Worm (Caenorhabditis elegans): Measurements from ENCODE around the gene sri-73.

The sri-73 gene

DNA sequence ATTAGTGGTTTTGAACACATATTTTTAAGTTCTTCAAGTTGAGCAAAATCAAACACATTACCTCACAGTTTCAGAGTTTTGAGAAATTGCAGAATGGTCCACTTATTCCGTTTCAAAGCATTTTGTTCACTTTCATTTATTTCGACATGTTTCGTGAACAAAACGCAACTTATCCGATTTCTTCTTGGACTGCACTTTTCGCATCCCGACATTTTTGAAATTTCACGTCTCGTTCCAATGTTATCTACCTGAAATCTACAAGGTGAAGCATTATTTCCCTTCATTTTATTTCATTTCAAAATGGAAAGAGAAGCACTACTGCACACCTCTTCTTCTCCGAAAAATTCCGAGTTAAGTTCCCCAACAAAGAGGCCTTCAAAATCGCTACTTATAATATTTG, 24.3 kb upstream of the sri-73 start, which contains the start of gene ZK488.6:
Gene ZK488.6 (plus strand): TSS at position 301 of the 400 bp plus-strand sequence.
- TF ChIP-seq lin-26 (GFP tag; IDR thresholded peaks at IDR 0.05) (no peak), ccch-3 (GFP tag; optimal IDR thresholded peaks at IDR 0.05) (no peak), Y95B8A.8 (GFP tag; IDR thresholded peaks at IDR 0.05) (no peak), gei-17 (GFP tag; optimal IDR thresholded peaks at IDR 0.05) (no peak), egl-44 (GFP tag; IDR thresholded peaks at IDR 0.05) (no peak), xnd-1 (tag; optimal IDR thresholded peaks at IDR 0.05) (no peak), egl-18 (GFP tag; IDR thresholded peaks at IDR 0.05) (no peak), rpc-1 (optimal IDR thresholded peaks at IDR 0.05) (no peak), rpc-1 (tag; optimal IDR thresholded peaks at IDR 0.05) (no peak), B0019.2 (GFP tag; conservative IDR thresholded peaks at IDR 0.05) (no peak), dpff-1 (tag; optimal IDR thresholded peaks at IDR 0.05) (no peak), F33H1.4 (GFP tag; IDR thresholded peaks at IDR 0.05) (no peak), mes-4 (tag; optimal IDR thresholded peaks at IDR 0.05) (no peak), madf-3 (GFP tag; IDR thresholded peaks at IDR 0.05) (no peak), F23B12.7 (tag; optimal IDR thresholded peaks at IDR 0.05; ENCODE audit: insufficient read depth) (no peak)

ce11 chrV:587818-588217, 21.9 kb upstream of the sri-73 start, which contains the start of gene K06H6.1:
TSS of gene K06H6.1 (plus strand) at chrV:588118.
- TF ChIP-seq ztf-22 (GFP tag; optimal IDR thresholded peaks at IDR 0.05) (no peak), cebp-1 (GFP tag; IDR thresholded peaks at IDR 0.05) (no peak), cebp-1 (tag; optimal IDR thresholded peaks at IDR 0.05) (no peak), ztf-28 (GFP tag; IDR thresholded peaks at IDR 0.05) (no peak)

DNA sequence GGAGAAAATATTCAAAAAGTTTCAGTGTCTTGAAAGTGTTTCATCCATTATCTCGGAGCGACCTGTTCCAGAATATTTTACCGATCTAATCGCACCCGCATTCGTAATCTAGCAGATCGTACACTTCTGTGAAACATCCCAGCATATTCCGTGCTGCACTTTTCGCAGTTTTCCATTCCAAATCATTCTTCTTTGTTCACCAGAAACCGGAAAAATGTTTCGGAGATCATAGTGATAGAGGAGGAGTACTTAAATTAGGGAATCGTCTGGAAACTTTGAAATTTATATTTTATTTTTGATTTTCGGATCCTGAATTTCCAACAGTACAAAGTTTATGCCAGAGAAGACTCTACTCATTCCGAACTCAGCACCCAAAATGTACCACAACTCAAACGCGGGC, 19.6 kb upstream of the sri-73 start, which contains the start of gene K06H6.2:
Gene K06H6.2 (plus strand): TSS at position 301 of the 400 bp plus-strand sequence.
- no peak for TF ChIP-seq lin-26 (GFP tag; IDR thresholded peaks at IDR 0.05)
- no peak for TF ChIP-seq snpc-3.4 (tag; optimal IDR thresholded peaks at IDR 0.05)
- TF ChIP-seq pha-4 (tag; optimal IDR thresholded peaks at IDR 0.05): no peak
- TF ChIP-seq nhr-90 (tag; optimal IDR thresholded peaks at IDR 0.05): no peak
- no peak for TF ChIP-seq madf-6 (GFP tag; IDR thresholded peaks at IDR 0.05)
- no peak for TF ChIP-seq unc-130 (GFP tag; optimal IDR thresholded peaks at IDR 0.05)

- TF ChIP-seq snpc-1.1 (tag; optimal IDR thresholded peaks at IDR 0.05; ENCODE audit: insufficient read depth): no peak
- TF ChIP-seq B0261.1 (tag; optimal IDR thresholded peaks at IDR 0.05): no peak
- TF ChIP-seq F55B11.4 (tag; optimal IDR thresholded peaks at IDR 0.05; ENCODE audit: borderline replicate concordance, insufficient read depth): no peak
- no peak for TF ChIP-seq B0336.3 (GFP tag; IDR thresholded peaks at IDR 0.05)
- TF ChIP-seq B0035.1 (tag; optimal IDR thresholded peaks at IDR 0.05): no peak
- TF ChIP-seq ccch-3 (GFP tag; optimal IDR thresholded peaks at IDR 0.05): no peak
- TF ChIP-seq mes-4 (tag; optimal IDR thresholded peaks at IDR 0.05): no peak
- TF ChIP-seq lin-35 (GFP tag; optimal IDR thresholded peaks at IDR 0.05): no peak
- no peak for TF ChIP-seq ceh-58 (GFP tag; IDR thresholded peaks at IDR 0.05)
- TF ChIP-seq him-1 (tag; optimal IDR thresholded peaks at IDR 0.05): no peak
- no peak for TF ChIP-seq efl-1 (GFP tag; optimal IDR thresholded peaks at IDR 0.05)
These were observed 15.7 kb upstream of the sri-73 start, which contains the start of gene nstp-7 for ce11 chrV:581616-582015. TSS of gene nstp-7 (plus strand) at chrV:581916.

DNA sequence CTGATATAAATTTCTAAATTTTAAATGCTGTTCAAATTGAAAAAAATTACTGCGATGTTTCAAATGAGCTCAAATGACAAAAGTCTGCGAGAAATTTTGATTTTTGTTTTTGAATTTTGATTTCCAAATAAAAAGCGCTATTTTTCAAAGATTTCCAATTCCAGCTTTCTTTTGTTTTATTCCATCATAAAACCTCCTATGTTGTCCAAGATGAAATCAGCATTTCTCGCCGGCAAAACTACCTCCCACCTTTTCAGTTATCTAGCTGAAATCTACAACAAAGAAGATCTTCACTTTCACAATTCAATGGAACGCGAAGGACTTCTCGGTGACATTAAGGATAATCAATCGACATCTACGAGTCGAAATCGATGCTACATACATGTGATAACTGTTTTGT, 13.1 kb upstream of the sri-73 start, which contains the start of gene K06H6.4:
Gene K06H6.4 (plus strand): TSS at position 301 of the 400 bp plus-strand sequence.
- TF ChIP-seq nfya-1 (tag; optimal IDR thresholded peaks at IDR 0.05; ENCODE audit: borderline replicate concordance, insufficient read depth) (no peak), B0261.1 (tag; optimal IDR thresholded peaks at IDR 0.05) (no peak), tlf-1 (GFP tag; optimal IDR thresholded peaks at IDR 0.05) (no peak), ZK185.1 (tag; optimal IDR thresholded peaks at IDR 0.05; ENCODE audit: poor library complexity, severe bottlenecking) (no peak), C06A6.2 (GFP tag; conservative IDR thresholded peaks at IDR 0.05) (no peak), bed-1 (GFP tag; IDR thresholded peaks at IDR 0.05) (no peak), snpc-4 (GFP tag; optimal IDR thresholded peaks at IDR 0.05) (no peak), snpc-4 (tag; optimal IDR thresholded peaks at IDR 0.05) (no peak), tbp1 (GFP tag; optimal IDR thresholded peaks at IDR 0.05) (no peak), xnd-1 (tag; optimal IDR thresholded peaks at IDR 0.05) (no peak), attf-6 (GFP tag; IDR thresholded peaks at IDR 0.05) (no peak), aptf-3 (GFP tag; IDR thresholded peaks at IDR 0.05) (no peak), F52B5.7 (tag; optimal IDR thresholded peaks at IDR 0.05) (no peak), dpff-1 (tag; optimal IDR thresholded peaks at IDR 0.05) (no peak)

Measured in whole organism, young adult.